Fruit fly (Drosophila melanogaster) whole organism, embryonic: ENCODE results near the gene gcm.

Experiments used
- Atf3 ChIP-seq: fragments of 200-800 bp; sonication (Bioruptor generic); optimal IDR thresholded peaks from 3 replicates; lab custom pipeline; 2016; ENCODE audit warnings: missing biosample characterization, missing genetic modification characterization
- CG10274 ChIP-seq: fragments of 200-800 bp; sonication (Bioruptor generic); optimal IDR thresholded peaks from 3 replicates; lab custom pipeline; 2017; ENCODE audit warnings: missing biosample characterization, mild to moderate bottlenecking, missing genetic modification characterization
- CG11247 ChIP-seq: fragments of 200-800 bp; sonication (Bioruptor generic); IDR thresholded peaks from 2 replicates; pipeline ENCODE4 v1.3.6; 2022; ENCODE audit warnings: missing biosample characterization, missing genetic modification characterization
- CG1233 ChIP-seq: fragments of 200-800 bp; sonication (Bioruptor generic); optimal IDR thresholded peaks from 4 replicates; lab custom pipeline; 2018; ENCODE audit warnings: missing biosample characterization, mild to moderate bottlenecking, missing genetic modification characterization
- CG13123 ChIP-seq: fragments of 200-800 bp; sonication (Bioruptor generic); optimal IDR thresholded peaks from 2 replicates; lab custom pipeline; 2016; ENCODE audit warnings: missing biosample characterization, missing genetic modification characterization
- CG13287 ChIP-seq: fragments of 200-800 bp; sonication (Bioruptor generic); IDR thresholded peaks from 2 replicates; pipeline ENCODE4 v1.3.6; 2022; ENCODE audit warnings: missing biosample characterization, missing genetic modification characterization; ENCODE audit not compliant: partially characterized antibody
- CG14441 ChIP-seq: fragments of 200-800 bp; sonication (Bioruptor generic); IDR thresholded peaks from 2 replicates; pipeline ENCODE4 v1.3.6; 2022; ENCODE audit warnings: missing biosample characterization, missing genetic modification characterization
- CG14667 ChIP-seq: fragments of 200-800 bp; sonication (Bioruptor generic); IDR thresholded peaks from 2 replicates; pipeline ENCODE4 v1.3.6; 2022; ENCODE audit warnings: missing biosample characterization, missing genetic modification characterization
- CG17328 ChIP-seq: fragments of 200-800 bp; sonication (Bioruptor generic); IDR thresholded peaks from 2 replicates; pipeline ENCODE4 v1.3.6; 2022; ENCODE audit warnings: missing biosample characterization, missing genetic modification characterization
- CG17568 ChIP-seq: fragments of 200-800 bp; sonication (Bioruptor generic); optimal IDR thresholded peaks from 2 replicates; lab custom pipeline; 2018; ENCODE audit warnings: missing biosample characterization, mild to moderate bottlenecking, missing genetic modification characterization, moderate library complexity
- CG18011 ChIP-seq: fragments of 200-800 bp; sonication (Bioruptor generic); optimal IDR thresholded peaks from 2 replicates; lab custom pipeline; 2017; ENCODE audit warnings: missing biosample characterization, missing genetic modification characterization, mild to moderate bottlenecking, moderate library complexity, missing genotype
- CG2116 ChIP-seq: fragments of 200-800 bp; sonication (Bioruptor generic); optimal IDR thresholded peaks from 3 replicates; lab custom pipeline; 2018; ENCODE audit warnings: missing biosample characterization, mild to moderate bottlenecking, missing genetic modification characterization
- CG3065 ChIP-seq: fragments of 200-800 bp; sonication (Bioruptor generic); optimal IDR thresholded peaks from 2 replicates; lab custom pipeline; 2016; ENCODE audit warnings: missing biosample characterization, missing genetic modification characterization
- CG32772 ChIP-seq: fragments of 200-800 bp; sonication (Bioruptor generic); IDR thresholded peaks from 2 replicates; pipeline ENCODE4 v1.3.6; 2022; ENCODE audit warnings: missing biosample characterization, missing genetic modification characterization
- CG3281 ChIP-seq: fragments of 200-800 bp; sonication (Bioruptor generic); optimal IDR thresholded peaks from 3 replicates; lab custom pipeline; 2017; ENCODE audit warnings: missing biosample characterization, mild to moderate bottlenecking, missing genetic modification characterization
- CG3407 ChIP-seq: fragments of 200-800 bp; sonication (Bioruptor generic); optimal IDR thresholded peaks from 2 replicates; lab custom pipeline; 2018; ENCODE audit warnings: missing biosample characterization, mild to moderate bottlenecking, missing genetic modification characterization
- CG4282 ChIP-seq: fragments of 200-800 bp; sonication (Bioruptor generic); optimal IDR thresholded peaks from 2 replicates; lab custom pipeline; 2016; ENCODE audit warnings: missing biosample characterization, missing genetic modification characterization
- CG5180 ChIP-seq: fragments of 200-800 bp; sonication (Bioruptor generic); optimal IDR thresholded peaks from 3 replicates; lab custom pipeline; 2017; ENCODE audit warnings: missing biosample characterization, missing genetic modification characterization, mild to moderate bottlenecking, moderate library complexity, missing genetic modification reagents
- CG6813 ChIP-seq: fragments of 200-800 bp; sonication (Bioruptor generic); optimal IDR thresholded peaks from 2 replicates; lab custom pipeline; 2017; ENCODE audit warnings: missing biosample characterization, missing genetic modification characterization, mild to moderate bottlenecking, moderate library complexity, missing genetic modification reagents
- CG6854 ChIP-seq: fragments of 200-800 bp; sonication (Bioruptor generic); optimal IDR thresholded peaks from 3 replicates; lab custom pipeline; 2017; ENCODE audit warnings: missing biosample characterization, mild to moderate bottlenecking, missing genetic modification characterization
- CG8924 ChIP-seq: fragments of 200-800 bp; optimal IDR thresholded peaks from 3 replicates; lab custom pipeline; 2019; ENCODE audit warnings: missing biosample characterization, mild to moderate bottlenecking, missing genetic modification characterization, moderate library complexity
- CkIIα-i1 ChIP-seq: fragments of 200-800 bp; sonication (Bioruptor generic); IDR thresholded peaks from 2 replicates; pipeline ENCODE4 v1.3.6; 2022; ENCODE audit warnings: missing biosample characterization, missing genetic modification characterization
- D19A ChIP-seq: fragments of 200-800 bp; optimal IDR thresholded peaks from 3 replicates; lab custom pipeline; 2019; ENCODE audit warnings: missing biosample characterization, mild to moderate bottlenecking, missing genetic modification characterization, moderate library complexity
- Dad ChIP-seq: fragments of 200-800 bp; sonication (Bioruptor generic); optimal IDR thresholded peaks from 3 replicates; lab custom pipeline; 2016; ENCODE audit warnings: missing biosample characterization, missing genetic modification characterization
- E2f2 ChIP-seq: fragments of 200-800 bp; sonication (Bioruptor generic); IDR thresholded peaks from 2 replicates; pipeline ENCODE4 v1.3.6; 2022; ENCODE audit warnings: missing biosample characterization, missing genetic modification characterization
- Hr39 ChIP-seq: fragments of >200 bp; optimal IDR thresholded peaks from 2 replicates; lab custom pipeline; 2017
- Hr51 ChIP-seq, 2 experiments: fragments of 200-800 bp; sonication (Bioruptor generic); optimal IDR thresholded peaks; 2 replicates in 1 of 2; 3 replicates in 1 of 2; lab custom pipeline; 2016 to 2018; ENCODE audit warnings: missing biosample characterization in 2 of 2, missing genetic modification characterization in 2 of 2, mild to moderate bottlenecking in 1 of 2, moderate library complexity in 1 of 2
- Lhr ChIP-seq: fragments of 200-800 bp; sonication (Bioruptor generic); optimal IDR thresholded peaks from 3 replicates; lab custom pipeline; 2017; ENCODE audit warnings: mild to moderate bottlenecking, missing biosample characterization, missing genetic modification reagents, missing genetic modification characterization
- Lpt ChIP-seq: fragments of >200 bp; optimal IDR thresholded peaks from 2 replicates; lab custom pipeline; 2018; ENCODE audit warnings: missing biosample characterization, missing genetic modification characterization
- Mad ChIP-seq: fragments of 200-800 bp; sonication (Bioruptor generic); optimal IDR thresholded peaks from 2 replicates; lab custom pipeline; 2016; ENCODE audit warnings: missing biosample characterization, missing genetic modification characterization
- Scr ChIP-seq: fragments of 200-800 bp; sonication (Bioruptor generic); IDR thresholded peaks from 2 replicates; pipeline ENCODE4 v1.3.6; 2022; ENCODE audit warnings: missing biosample characterization, missing genetic modification characterization; ENCODE audit not compliant: partially characterized antibody
- Six4 ChIP-seq: fragments of 200-800 bp; sonication (Bioruptor generic); optimal IDR thresholded peaks from 2 replicates; lab custom pipeline; 2016; ENCODE audit warnings: missing biosample characterization, missing genetic modification characterization
- Sox100B ChIP-seq: fragments of 200-800 bp; sonication (Bioruptor generic); optimal IDR thresholded peaks from 3 replicates; lab custom pipeline; 2018; ENCODE audit warnings: missing biosample characterization, mild to moderate bottlenecking, missing genetic modification characterization
- Trl ChIP-seq, 3 experiments: fragments of >200 bp in 2 of 3; fragments of 200-800 bp in 1 of 3; sonication (Bioruptor generic) in 1 of 3; optimal IDR thresholded peaks; 2 replicates in 1 of 3; 3 replicates in 2 of 3; lab custom pipeline; 2016 to 2017; ENCODE audit warnings: missing biosample characterization in 1 of 3, missing genetic modification characterization in 1 of 3
- ac ChIP-seq: fragments of 200-800 bp; sonication (Bioruptor generic); optimal IDR thresholded peaks from 3 replicates; lab custom pipeline; 2017; ENCODE audit warnings: missing biosample characterization, mild to moderate bottlenecking, missing genetic modification characterization
- bowl ChIP-seq: fragments of 200-800 bp; sonication (Bioruptor generic); IDR thresholded peaks from 2 replicates; pipeline ENCODE4 v1.3.6; 2022; ENCODE audit warnings: missing biosample characterization, missing genetic modification characterization
- grn ChIP-seq: fragments of 200-800 bp; sonication (Bioruptor generic); optimal IDR thresholded peaks from 3 replicates; lab custom pipeline; 2017; ENCODE audit warnings: missing biosample characterization, missing genetic modification characterization
- hkb ChIP-seq, 2 experiments: fragments of 200-800 bp in 1 of 2; fragments of >200 bp in 1 of 2; sonication (Bioruptor generic) in 1 of 2; IDR thresholded peaks in 1 of 2; optimal IDR thresholded peaks in 1 of 2; 2 replicates each; pipeline versions ENCODE4 v1.3.6 to Lab custom; 2017 to 2022; ENCODE audit warnings: missing biosample characterization in 1 of 2, missing genetic modification characterization in 1 of 2
- ind ChIP-seq: fragments of 200-800 bp; sonication (Bioruptor generic); optimal IDR thresholded peaks from 3 replicates; lab custom pipeline; 2016; ENCODE audit warnings: missing biosample characterization, missing genetic modification characterization
- insv ChIP-seq, 2 experiments: fragments of 200-800 bp; sonication (Bioruptor generic); optimal IDR thresholded peaks; 3 replicates each; lab custom pipeline; 2016 to 2018; ENCODE audit warnings: missing biosample characterization in 2 of 2, missing genetic modification characterization in 2 of 2
- org-1 ChIP-seq: fragments of 200-800 bp; sonication (Bioruptor generic); optimal IDR thresholded peaks from 2 replicates; lab custom pipeline; 2017; ENCODE audit warnings: missing biosample characterization, missing genetic modification characterization
- pho ChIP-seq: fragments of 200-800 bp; sonication (Bioruptor generic); optimal IDR thresholded peaks from 2 replicates; lab custom pipeline; 2016; ENCODE audit warnings: missing biosample characterization, missing genetic modification characterization
- rib ChIP-seq: fragments of 200-800 bp; sonication (Bioruptor generic); IDR thresholded peaks from 2 replicates; pipeline ENCODE4 v1.3.6; 2022; ENCODE audit warnings: missing biosample characterization, missing genetic modification characterization
- salm ChIP-seq: fragments of 200-800 bp; sonication (Bioruptor generic); optimal IDR thresholded peaks from 2 replicates; lab custom pipeline; 2018; ENCODE audit warnings: missing biosample characterization, mild to moderate bottlenecking, missing genetic modification characterization
- scrt ChIP-seq: fragments of 200-800 bp; sonication (Bioruptor generic); optimal IDR thresholded peaks from 2 replicates; lab custom pipeline; 2018; ENCODE audit warnings: missing biosample characterization, mild to moderate bottlenecking, missing genetic modification characterization, moderate library complexity
- sim ChIP-seq: fragments of 200-800 bp; sonication (Bioruptor generic); IDR thresholded peaks from 2 replicates; pipeline ENCODE4 v1.3.6; 2022; ENCODE audit warnings: missing biosample characterization, missing genetic modification characterization
- stwl ChIP-seq: fragments of 200-800 bp; sonication (Bioruptor generic); optimal IDR thresholded peaks from 3 replicates; lab custom pipeline; 2018; ENCODE audit warnings: missing biosample characterization, mild to moderate bottlenecking, missing genetic modification characterization, moderate library complexity
- tap ChIP-seq: fragments of 200-800 bp; optimal IDR thresholded peaks from 3 replicates; lab custom pipeline; 2019; ENCODE audit warnings: missing biosample characterization, mild to moderate bottlenecking, missing genetic modification characterization, moderate library complexity
- tll ChIP-seq, 2 experiments: fragments of 200-800 bp in 1 of 2; fragments of >200 bp in 1 of 2; sonication (Bioruptor generic) in 1 of 2; optimal IDR thresholded peaks; 2 replicates each; lab custom pipeline; 2017 to 2019; ENCODE audit warnings: missing biosample characterization in 2 of 2, missing genetic modification characterization in 2 of 2, mild to moderate bottlenecking in 1 of 2, moderate library complexity in 1 of 2
- wek ChIP-seq: fragments of 200-800 bp; sonication (Bioruptor generic); optimal IDR thresholded peaks from 3 replicates; lab custom pipeline; 2018; ENCODE audit warnings: missing biosample characterization, mild to moderate bottlenecking, missing genetic modification characterization, moderate library complexity

The gcm gene

dm6 chr2L:9613922-9614321 lies 32.4 kb upstream of the gcm start (continued):
- TF ChIP-seq Sox100B = no peak
- TF ChIP-seq grn (GFP tag; lab: Kevin White, UChicago) = no peak
- peak; percentile 55 for TF ChIP-seq CG6813 (GFP tag; lab: Kevin White, UChicago)
- peak; percentile 11 for TF ChIP-seq D19A (tag; lab: Kevin White, UChicago)
- no peak for TF ChIP-seq Atf3 (GFP tag; lab: Kevin White, UChicago)
- TF ChIP-seq sim (GFP tag; lab: Robert Waterston, UW) = no peak
- TF ChIP-seq ind = no peak
- no peak for TF ChIP-seq pho (GFP tag; lab: Kevin White, UChicago)
- peak; percentile 17 for TF ChIP-seq CG5180
- no peak for TF ChIP-seq CG32772
- no peak for TF ChIP-seq CG2116 (GFP tag; lab: Kevin White, UChicago)
- TF ChIP-seq wek = no peak
- TF ChIP-seq Lhr (GFP tag; lab: Kevin White, UChicago) = no peak
- TF ChIP-seq CkIIα-i1 = no peak
- TF ChIP-seq Mad (GFP tag; lab: Kevin White, UChicago) = no peak
- TF ChIP-seq bowl (GFP tag; lab: Robert Waterston, UW) = no peak
- TF ChIP-seq tll (GFP tag; optimal IDR thresholded peaks at IDR 0.05; lab: Kevin White, UChicago) = no peak
- no peak for TF ChIP-seq CG13287 (GFP tag; lab: Robert Waterston, UW)
- TF ChIP-seq hkb (optimal IDR thresholded peaks at IDR 0.05; lab: Kevin White, UChicago) = no peak
- no peak; the same call in 1 of the 2 replicates for TF ChIP-seq hkb (GFP tag; IDR thresholded peaks at IDR 0.05; lab: Robert Waterston, UW)
- no peak for TF ChIP-seq Lpt (GFP tag; lab: Kevin White, UChicago)
- no peak for TF ChIP-seq stwl
- peak; percentile 6 for TF ChIP-seq CG6854 (GFP tag; lab: Kevin White, UChicago)
- no peak for TF ChIP-seq Hr51 (GFP tag; optimal IDR thresholded peaks at IDR 0.05; lab: Kevin White, UChicago)
- TF ChIP-seq tap (tag; lab: Kevin White, UChicago) = peak; percentile 31
- peak; percentile 41 for TF ChIP-seq CG1233 (GFP tag; lab: Kevin White, UChicago)
- TF ChIP-seq CG3407 (GFP tag; lab: Kevin White, UChicago) = peak; percentile 2
- no peak for TF ChIP-seq CG10274 (GFP tag; lab: Kevin White, UChicago)
- no peak for TF ChIP-seq CG14667
- peak; percentile 17; the same call in 1 of the 2 replicates for TF ChIP-seq E2f2 (GFP tag; lab: Robert Waterston, UW)
- no peak for TF ChIP-seq CG3065 (GFP tag; lab: Kevin White, UChicago)
- no peak for TF ChIP-seq Trl (optimal IDR thresholded peaks at IDR 0.05; lab: Kevin White, UChicago)
- TF ChIP-seq Trl (GFP tag; optimal IDR thresholded peaks at IDR 0.05; lab: Kevin White, UChicago) = no peak
- no peak for TF ChIP-seq rib
- TF ChIP-seq Dad = no peak
- peak; percentile 3 for TF ChIP-seq salm (tag; lab: Kevin White, UChicago)
- TF ChIP-seq Hr39 (lab: Kevin White, UChicago) = no peak
- TF ChIP-seq CG13123 (GFP tag; lab: Kevin White, UChicago) = no peak
- TF ChIP-seq scrt (GFP tag; lab: Kevin White, UChicago) = no peak
- TF ChIP-seq ac (GFP tag; lab: Kevin White, UChicago) = no peak
- TF ChIP-seq CG17328 (GFP tag; lab: Robert Waterston, UW) = 0 out of 2 replicates have a peak, but pooled peaks have one; percentile 39
- TF ChIP-seq Six4 = peak; percentile 9
- no peak for TF ChIP-seq CG11247 (GFP tag; lab: Robert Waterston, UW)
- TF ChIP-seq CG8924 (tag; lab: Kevin White, UChicago) = peak; percentile 52
- TF ChIP-seq CG3281 = no peak
- TF ChIP-seq CG14441 (GFP tag; lab: Robert Waterston, UW) = 0 out of 2 replicates have a peak, but pooled peaks have one; percentile 6
- no peak for TF ChIP-seq insv (GFP tag; optimal IDR thresholded peaks at IDR 0.05; lab: Kevin White, UChicago)
- no peak for TF ChIP-seq CG18011
- TF ChIP-seq CG4282 (GFP tag; lab: Kevin White, UChicago) = no peak
- TF ChIP-seq org-1 (GFP tag; lab: Kevin White, UChicago) = no peak
- TF ChIP-seq Scr (GFP tag; lab: Robert Waterston, UW) = no peak
- no peak for TF ChIP-seq CG17568 (GFP tag; lab: Kevin White, UChicago)
